Worm (Caenorhabditis elegans): Measurements from ENCODE around the gene gst-7.

- TF ChIP-seq hlh-11 (tag; optimal IDR thresholded peaks at IDR 0.05): no peak
- TF ChIP-seq lim-7 (GFP tag; IDR thresholded peaks at IDR 0.05): no peak
- TF ChIP-seq lin-13 (GFP tag; optimal IDR thresholded peaks at IDR 0.05): no peak
- no peak for TF ChIP-seq snpc-4 (tag; optimal IDR thresholded peaks at IDR 0.05)
- no peak for TF ChIP-seq F49E8.2 (tag; optimal IDR thresholded peaks at IDR 0.05; ENCODE audit: borderline replicate concordance)
- no peak for TF ChIP-seq cey-2 (tag; optimal IDR thresholded peaks at IDR 0.05; ENCODE audit: borderline replicate concordance, insufficient read depth)
- TF ChIP-seq ZK546.5 (tag; optimal IDR thresholded peaks at IDR 0.05): no peak
- no peak for TF ChIP-seq pha-4 (GFP tag; IDR thresholded peaks at IDR 0.05)
- no peak for TF ChIP-seq pha-4 (tag; optimal IDR thresholded peaks at IDR 0.05)
- no peak for TF ChIP-seq spr-1 (tag; optimal IDR thresholded peaks at IDR 0.05)
- no peak for TF ChIP-seq ztf-11 (tag; optimal IDR thresholded peaks at IDR 0.05)
- TF ChIP-seq mxl-3 (GFP tag; optimal IDR thresholded peaks at IDR 0.05): no peak
- no peak for TF ChIP-seq ctbp-1 (GFP tag; IDR thresholded peaks at IDR 0.05)
- TF ChIP-seq unc-130 (GFP tag; optimal IDR thresholded peaks at IDR 0.05): no peak
- TF ChIP-seq nhr-28 (tag; optimal IDR thresholded peaks at IDR 0.05): no peak
Observed at ce11 chrII:4873029-4873428, 8.8 kb upstream of the gst-7 start, which contains the start of gene col-73.

All from whole organism, L4 larva.